Fruit fly (Drosophila melanogaster): ENCODE measurements around the gene spn-F.

- TF ChIP-seq ey (GFP tag; optimal IDR thresholded peaks at IDR 0.05) (peak; percentile 72), Hr83 (GFP tag; optimal IDR thresholded peaks at IDR 0.05; ENCODE audit: poor library complexity, severe bottlenecking) (no peak), Abd-B (GFP tag; optimal IDR thresholded peaks at IDR 0.05) (no peak), dmrt93B (GFP tag; optimal IDR thresholded peaks at IDR 0.05) (peak; percentile 47), usp (GFP tag; optimal IDR thresholded peaks at IDR 0.05) (no peak), N (GFP tag; optimal IDR thresholded peaks at IDR 0.05) (no peak), Vsx2 (GFP tag; optimal IDR thresholded peaks at IDR 0.05; ENCODE audit: partially characterized antibody) (no peak)
Measured at dm6 chr3R:31222125-31222889, 32.6 kb upstream of the spn-F start.

Measured in whole organism, wandering third instar larva.